Worm (Caenorhabditis elegans) whole organism, L4/young adult: ENCODE measurements around the gene srh-10.

ENCODE experiments used
- W03F9.2 ChIP-seq: fragments of 150-350 bp; optimal IDR thresholded peaks from 2 replicates; lab custom pipeline; 2014; ENCODE audit warnings: missing biosample characterization, missing genetic modification characterization
- dao-5 ChIP-seq: sonication (generic microtip); optimal IDR thresholded peaks from 2 replicates; lab custom pipeline; 2016; ENCODE audit warnings: missing genotype, missing genetic modification characterization, moderate library complexity, missing compliant biosample characterization
- him-1 ChIP-seq: sonication (generic microtip); optimal IDR thresholded peaks from 2 replicates; lab custom pipeline; 2016; ENCODE audit warnings: missing genotype, missing genetic modification reagents, missing genetic modification characterization, missing compliant biosample characterization

DNA sequence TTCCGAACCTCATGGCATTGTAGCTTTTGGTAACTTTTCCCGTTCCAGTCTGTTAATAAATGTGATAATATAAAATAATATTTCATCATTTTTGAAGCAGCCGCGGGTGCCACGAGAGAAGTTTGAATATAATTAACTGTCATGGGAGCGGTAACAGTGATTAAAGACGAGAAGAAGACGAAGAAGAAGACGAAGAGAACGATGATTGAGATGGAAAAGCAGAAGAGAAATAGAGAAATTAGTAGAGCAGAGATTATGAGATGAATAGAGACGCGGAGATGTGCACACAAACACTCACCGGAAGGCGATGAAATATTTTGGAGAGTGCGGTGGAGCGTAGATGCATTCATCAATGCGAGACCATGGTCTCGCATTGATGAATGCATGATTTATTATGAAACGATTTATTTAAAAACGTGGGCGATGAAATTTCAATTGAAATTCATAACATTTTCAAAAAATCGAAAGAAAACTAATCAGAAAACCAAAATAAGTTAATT lies 13.7 kb downstream of the srh-10 start, which contains the start of gene seip-1:
- TF ChIP-seq him-1 (peak; percentile 56), W03F9.2 (tag; lab: Kevin White, UChicago) (peak; percentile 92), dao-5 (tag; lab: Kevin White, UChicago) (no peak)
